Worm (Caenorhabditis elegans): ENCODE results near the gene K07C5.13.
A peak's percentile ranks its signal among the peaks of the same experiment; 100 is the strongest.

K07C5.13 gene

ce11 chrV:10328080-10328479 is 13.8 kb upstream of the K07C5.13 start:
- TF ChIP-seq dmd-4 (tag; optimal IDR thresholded peaks at IDR 0.05) = no peak
- TF ChIP-seq F13H6.1 (tag; optimal IDR thresholded peaks at IDR 0.05) = peak; percentile 8

- TF ChIP-seq ztf-1 (GFP tag; conservative IDR thresholded peaks at IDR 0.05) = no peak
- TF ChIP-seq nhr-11 (tag; optimal IDR thresholded peaks at IDR 0.05) = no peak
- TF ChIP-seq gmeb-1 (tag; optimal IDR thresholded peaks at IDR 0.05) = no peak
- TF ChIP-seq nhr-23 (tag; optimal IDR thresholded peaks at IDR 0.05) = no peak
- no peak for TF ChIP-seq mab-5 (tag; optimal IDR thresholded peaks at IDR 0.05)
- TF ChIP-seq blmp-1 (tag; optimal IDR thresholded peaks at IDR 0.05; ENCODE audit: insufficient read depth) = no peak
- TF ChIP-seq skn-1 (tag; optimal IDR thresholded peaks at IDR 0.05) = no peak
- no peak for TF ChIP-seq sma-9 (GFP tag; optimal IDR thresholded peaks at IDR 0.05)
- TF ChIP-seq sma-9 (tag; optimal IDR thresholded peaks at IDR 0.05) = no peak
Measured at ce11 chrV:10332012-10332411, 9.8 kb upstream of the K07C5.13 start, which contains the start of gene crm-1. Gene crm-1 (minus strand): TSS chrV:10332112.

- TF ChIP-seq nhr-12 (tag; optimal IDR thresholded peaks at IDR 0.05) = no peak
- no peak for TF ChIP-seq ceh-82 (tag; optimal IDR thresholded peaks at IDR 0.05)
- TF ChIP-seq peb-1 (tag; optimal IDR thresholded peaks at IDR 0.05) = no peak
- no peak for TF ChIP-seq lin-39 (tag; optimal IDR thresholded peaks at IDR 0.05)
- no peak for TF ChIP-seq nhr-11 (tag; optimal IDR thresholded peaks at IDR 0.05)
- no peak for TF ChIP-seq aly-2 (tag; optimal IDR thresholded peaks at IDR 0.05)
- no peak for TF ChIP-seq nhr-237 (tag; optimal IDR thresholded peaks at IDR 0.05)
- TF ChIP-seq nhr-129 (tag; optimal IDR thresholded peaks at IDR 0.05) = no peak
- TF ChIP-seq fos-1 (tag; optimal IDR thresholded peaks at IDR 0.05) = peak; percentile 73
- no peak for TF ChIP-seq F13H6.1 (tag; optimal IDR thresholded peaks at IDR 0.05)
- peak; percentile 23 for TF ChIP-seq sma-3 (GFP tag; optimal IDR thresholded peaks at IDR 0.05)
- peak; percentile 28 for TF ChIP-seq sma-9 (GFP tag; optimal IDR thresholded peaks at IDR 0.05)
- TF ChIP-seq sma-9 (tag; optimal IDR thresholded peaks at IDR 0.05) = no peak
- no peak for TF ChIP-seq crh-2 (tag; optimal IDR thresholded peaks at IDR 0.05)
- no peak for TF ChIP-seq blmp-1 (tag; optimal IDR thresholded peaks at IDR 0.05; ENCODE audit: insufficient read depth)
- no peak for TF ChIP-seq unc-62 (GFP tag; optimal IDR thresholded peaks at IDR 0.05)
- no peak for TF ChIP-seq nhr-10 (tag; optimal IDR thresholded peaks at IDR 0.05)
- no peak for TF ChIP-seq lsy-2 (tag; optimal IDR thresholded peaks at IDR 0.05)
- TF ChIP-seq elt-3 (tag; optimal IDR thresholded peaks at IDR 0.05) = no peak
Measured at ce11 chrV:10333843-10334242, 8.0 kb upstream of the K07C5.13 start.

ce11 chrV:10338305-10338992 is 3.4 kb upstream of the K07C5.13 start, which contains the start of gene arx-2:
Gene arx-2 (minus strand): TSS chrV:10338355.
- no peak for TF ChIP-seq nhr-21 (tag; optimal IDR thresholded peaks at IDR 0.05)
- no peak for TF ChIP-seq sma-3 (GFP tag; optimal IDR thresholded peaks at IDR 0.05)
- TF ChIP-seq lin-13 (GFP tag; optimal IDR thresholded peaks at IDR 0.05) = peak; percentile 30
- TF ChIP-seq C34F6.9 (tag; optimal IDR thresholded peaks at IDR 0.05) = peak; percentile 65
- TF ChIP-seq fos-1 (tag; optimal IDR thresholded peaks at IDR 0.05) = peak; percentile 32
- peak in 1 of 2 experiments; percentile 66 for TF ChIP-seq lsy-2 (tag; optimal IDR thresholded peaks at IDR 0.05)
- TF ChIP-seq mdl-1 (tag; optimal IDR thresholded peaks at IDR 0.05) = no peak

- TF ChIP-seq nhr-21 (tag; optimal IDR thresholded peaks at IDR 0.05) (no peak), snpc-4 (tag; optimal IDR thresholded peaks at IDR 0.05) (no peak), ztf-11 (tag; optimal IDR thresholded peaks at IDR 0.05) (no peak), nhr-10 (tag; optimal IDR thresholded peaks at IDR 0.05) (no peak), dmd-4 (tag; optimal IDR thresholded peaks at IDR 0.05) (no peak), gmeb-1 (tag; optimal IDR thresholded peaks at IDR 0.05) (no peak), lin-11 (tag; optimal IDR thresholded peaks at IDR 0.05) (no peak)
Measured at ce11 chrV:10339200-10339599, 2.7 kb upstream of the K07C5.13 start, which contains the start of gene K07C5.2. Gene K07C5.2 (plus strand): TSS chrV:10339500.

ce11 chrV:10342904-10343303 is 1.0 kb downstream of the K07C5.13 start, which contains the start of gene K07C5.3:
Gene K07C5.3 (plus strand): TSS chrV:10343032.
- no peak for TF ChIP-seq lin-13 (GFP tag; optimal IDR thresholded peaks at IDR 0.05)
- no peak for TF ChIP-seq sem-4 (tag; optimal IDR thresholded peaks at IDR 0.05)
- no peak for TF ChIP-seq zag-1 (tag; optimal IDR thresholded peaks at IDR 0.05)
- TF ChIP-seq ama-1 (optimal IDR thresholded peaks at IDR 0.05) = no peak
- no peak for TF ChIP-seq nhr-25 (tag; optimal IDR thresholded peaks at IDR 0.05)
- TF ChIP-seq alr-1 (tag; optimal IDR thresholded peaks at IDR 0.05) = no peak
- no peak for TF ChIP-seq F13H6.1 (tag; optimal IDR thresholded peaks at IDR 0.05)
- TF ChIP-seq dmd-4 (tag; optimal IDR thresholded peaks at IDR 0.05) = no peak
- TF ChIP-seq nhr-21 (tag; optimal IDR thresholded peaks at IDR 0.05) = no peak
- TF ChIP-seq C34F6.9 (tag; optimal IDR thresholded peaks at IDR 0.05) = no peak
- no peak for TF ChIP-seq ztf-1 (GFP tag; conservative IDR thresholded peaks at IDR 0.05)
